Worm (Caenorhabditis elegans): Measurements from ENCODE around the gene ZC15.5.

ce11 chrV:20297650-20298049, at the start of gene ZC15.5:
- TF ChIP-seq hlh-13 (GFP tag; optimal IDR thresholded peaks at IDR 0.05) (no peak), tbx-2 (tag; optimal IDR thresholded peaks at IDR 0.05) (no peak)
